Worm (Caenorhabditis elegans): ENCODE measurements around the gene lev-9.

The lev-9 gene

DNA sequence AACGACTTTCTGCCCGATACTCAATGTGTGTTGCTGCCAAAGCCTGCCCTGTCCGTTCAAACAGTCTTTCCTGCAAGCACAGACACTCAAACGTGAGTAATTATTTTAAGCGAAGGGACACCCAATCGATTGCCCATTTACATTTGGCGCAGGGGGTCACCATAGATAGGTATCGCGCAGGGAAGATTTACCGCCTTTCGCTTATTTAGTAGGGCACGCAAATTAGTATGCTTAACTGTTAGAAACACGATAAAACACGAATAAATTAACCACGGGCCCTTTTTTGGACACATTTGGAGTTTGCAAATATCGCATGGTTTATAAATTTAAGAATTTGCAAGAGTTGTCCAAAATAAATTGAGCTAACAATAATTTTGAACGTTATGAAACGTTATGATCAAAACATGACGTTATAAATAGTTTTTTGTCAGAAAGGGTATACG lies 4.9 kb upstream of the lev-9 start (continued):
- TF ChIP-seq mes-4 (tag; optimal IDR thresholded peaks at IDR 0.05) = peak; percentile 27
- TF ChIP-seq D2030.7 (GFP tag; IDR thresholded peaks at IDR 0.05) = 0 out of 2 replicates have a peak, but pooled peaks have one; percentile 34
- TF ChIP-seq nfya-2 (GFP tag; IDR thresholded peaks at IDR 0.05) = 0 out of 2 replicates have a peak, but pooled peaks have one; percentile 72
- TF ChIP-seq ceh-27 (GFP tag; optimal IDR thresholded peaks at IDR 0.05) = peak; percentile 99
- TF ChIP-seq nhr-179 (tag; optimal IDR thresholded peaks at IDR 0.05) = peak; percentile 89
- TF ChIP-seq B0035.1 (tag; optimal IDR thresholded peaks at IDR 0.05) = peak; percentile 97
- TF ChIP-seq nhr-80 (tag; optimal IDR thresholded peaks at IDR 0.05) = peak; percentile 99
- TF ChIP-seq B0261.1 (tag; optimal IDR thresholded peaks at IDR 0.05) = peak; percentile 64
- 0 out of 2 replicates have a peak, but pooled peaks have one; percentile 54 for TF ChIP-seq ceh-58 (GFP tag; IDR thresholded peaks at IDR 0.05)
- TF ChIP-seq ztf-3 (GFP tag; optimal IDR thresholded peaks at IDR 0.05) = peak; percentile 97
- peak; percentile 99 for TF ChIP-seq ZK185.1 (tag; optimal IDR thresholded peaks at IDR 0.05; ENCODE audit: poor library complexity, severe bottlenecking)
- TF ChIP-seq tlf-1 (GFP tag; optimal IDR thresholded peaks at IDR 0.05) = peak; percentile 99
- peak; percentile 83 for TF ChIP-seq die-1 (tag; optimal IDR thresholded peaks at IDR 0.05)
- TF ChIP-seq egl-18 (GFP tag; IDR thresholded peaks at IDR 0.05) = peak; percentile 96
- TF ChIP-seq Y53G8AR.9 (GFP tag; conservative IDR thresholded peaks at IDR 0.05) = peak; percentile 99
- TF ChIP-seq chd-7 (tag; optimal IDR thresholded peaks at IDR 0.05) = peak; percentile 99
- TF ChIP-seq fkh-3 (tag; optimal IDR thresholded peaks at IDR 0.05) = no peak
- peak; percentile 96 for TF ChIP-seq ccch-3 (GFP tag; optimal IDR thresholded peaks at IDR 0.05)
- peak; percentile 20 for TF ChIP-seq him-1 (tag; optimal IDR thresholded peaks at IDR 0.05)
- peak; percentile 84; the same call in 1 of the 2 replicates for TF ChIP-seq madf-3 (GFP tag; IDR thresholded peaks at IDR 0.05)
- peak; percentile 99 for TF ChIP-seq atf-7 (tag; optimal IDR thresholded peaks at IDR 0.05)
- peak; percentile 69 for TF ChIP-seq F57C9.4 (tag; optimal IDR thresholded peaks at IDR 0.05)
- TF ChIP-seq T07F8.4 (tag; optimal IDR thresholded peaks at IDR 0.05) = peak; percentile 96
- peak; percentile 99 for TF ChIP-seq cebp-2 (GFP tag; IDR thresholded peaks at IDR 0.05)
- TF ChIP-seq B0019.2 (GFP tag; conservative IDR thresholded peaks at IDR 0.05) = no peak
- TF ChIP-seq mcd-1 (GFP tag; IDR thresholded peaks at IDR 0.05) = peak; percentile 90
- peak; percentile 97 for TF ChIP-seq ekl-4 (GFP tag; IDR thresholded peaks at IDR 0.05)
- TF ChIP-seq F37B4.10 (GFP tag; IDR thresholded peaks at IDR 0.05) = peak; percentile 97
- TF ChIP-seq K11D2.4 (GFP tag; IDR thresholded peaks at IDR 0.05) = peak; percentile 99
- peak; percentile 97 for TF ChIP-seq F22D6.2 (tag; optimal IDR thresholded peaks at IDR 0.05)
- peak; percentile 100 for TF ChIP-seq repo-1 (tag; optimal IDR thresholded peaks at IDR 0.05)
- no peak for TF ChIP-seq tbx-9 (tag; optimal IDR thresholded peaks at IDR 0.05; ENCODE audit: borderline replicate concordance)
- TF ChIP-seq rec-8 (tag; optimal IDR thresholded peaks at IDR 0.05) = peak; percentile 17 to 66
- peak; percentile 82 for TF ChIP-seq cebp-1 (GFP tag; IDR thresholded peaks at IDR 0.05)
- TF ChIP-seq cebp-1 (tag; optimal IDR thresholded peaks at IDR 0.05) = peak; percentile 98
- peak; percentile 91 for TF ChIP-seq akir-1 (GFP tag; optimal IDR thresholded peaks at IDR 0.05)
- peak; percentile 98 for TF ChIP-seq rcor-1 (GFP tag; IDR thresholded peaks at IDR 0.05)
- TF ChIP-seq ceh-40 (GFP tag; IDR thresholded peaks at IDR 0.05) = 0 out of 2 replicates have a peak, but pooled peaks have one; percentile 24

DNA sequence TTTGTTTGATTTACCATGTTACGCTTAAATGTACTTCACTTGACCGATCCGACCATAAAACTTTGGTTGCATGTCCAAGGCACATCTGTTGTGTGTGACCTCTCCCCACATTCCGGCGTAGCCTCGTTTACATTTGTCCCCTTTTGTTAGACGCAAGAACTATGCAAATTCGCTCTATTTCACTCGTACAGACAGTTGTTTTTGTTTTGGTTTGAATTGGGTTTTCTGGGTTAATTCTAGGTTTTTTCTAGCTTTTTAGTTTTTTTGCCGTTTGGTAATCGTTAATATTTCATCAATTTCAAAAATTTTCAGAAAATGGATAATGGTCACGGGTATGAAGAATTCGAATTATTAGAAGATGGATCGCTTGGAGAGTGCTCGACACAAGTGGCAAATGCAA lies 1.3 kb upstream of the lev-9 start, which contains the start of gene mom-1:
mom-1 (plus strand) TSS at position 301 of the 400 bp plus-strand sequence.
- no peak for TF ChIP-seq hsf-1 (GFP tag; IDR thresholded peaks at IDR 0.05)
- no peak for TF ChIP-seq hlh-26 (GFP tag; conservative IDR thresholded peaks at IDR 0.05)
- no peak for TF ChIP-seq T26A5.8 (tag; optimal IDR thresholded peaks at IDR 0.05)

Measured in whole organism, young adult.